Fruit fly (Drosophila melanogaster) whole organism, pupa: ENCODE results near the gene CG6028.
A peak's percentile ranks its signal among the peaks of the same experiment; 100 is the strongest.

Experiments
- CG10348 ChIP-seq: fragments of 200-800 bp; sonication (Bioruptor generic); IDR thresholded peaks from 2 replicates; pipeline ENCODE4 v1.3.6; 2022; ENCODE audit warnings: missing biosample characterization, missing genetic modification characterization
- CG12605 ChIP-seq: fragments of 200-800 bp; sonication (Bioruptor generic); IDR thresholded peaks from 2 replicates; pipeline ENCODE4 v1.3.6; 2022; ENCODE audit warnings: missing biosample characterization, missing genetic modification characterization
- CG13204 ChIP-seq: fragments of 200-800 bp; sonication (Bioruptor generic); optimal IDR thresholded peaks from 2 replicates; lab custom pipeline; 2018; ENCODE audit warnings: missing biosample characterization, mild to moderate bottlenecking, missing genetic modification characterization, moderate library complexity
- CG14655 ChIP-seq: fragments of 200-800 bp; sonication (Bioruptor generic); optimal IDR thresholded peaks from 3 replicates; lab custom pipeline; 2017; ENCODE audit warnings: mild to moderate bottlenecking, missing biosample characterization, missing genetic modification reagents, missing genetic modification characterization
- CG15710 ChIP-seq: fragments of 200-800 bp; sonication (Bioruptor generic); optimal IDR thresholded peaks from 2 replicates; lab custom pipeline; 2018; ENCODE audit warnings: missing biosample characterization, mild to moderate bottlenecking, missing genetic modification characterization, moderate library complexity
- CG17806 ChIP-seq: fragments of 200-800 bp; sonication (Bioruptor generic); optimal IDR thresholded peaks from 2 replicates; lab custom pipeline; 2018; ENCODE audit warnings: missing biosample characterization, mild to moderate bottlenecking, missing genetic modification characterization, moderate library complexity
- CG32121 ChIP-seq: fragments of 200-800 bp; sonication (Bioruptor generic); IDR thresholded peaks from 2 replicates; pipeline ENCODE4 v1.3.6; 2022; ENCODE audit warnings: missing biosample characterization, missing genetic modification characterization
- CG34367 ChIP-seq: fragments of 200-800 bp; sonication (Bioruptor generic); optimal IDR thresholded peaks from 2 replicates; lab custom pipeline; 2018; ENCODE audit warnings: missing biosample characterization, mild to moderate bottlenecking, missing genetic modification characterization
- CG4496 ChIP-seq: fragments of 200-800 bp; sonication (Bioruptor generic); IDR thresholded peaks from 3 replicates; pipeline ENCODE4 v1.3.6; 2022; ENCODE audit warnings: missing biosample characterization, missing genetic modification characterization
- CG8159 ChIP-seq: fragments of 200-800 bp; sonication (Bioruptor generic); optimal IDR thresholded peaks from 3 replicates; lab custom pipeline; 2018; ENCODE audit warnings: missing biosample characterization, mild to moderate bottlenecking, missing genetic modification characterization, moderate library complexity
- CG8301 ChIP-seq: fragments of 200-800 bp; sonication (Bioruptor generic); optimal IDR thresholded peaks from 2 replicates; lab custom pipeline; 2018; ENCODE audit warnings: missing biosample characterization, mild to moderate bottlenecking, missing genetic modification characterization
- CG9948 ChIP-seq: fragments of 200-800 bp; sonication (Bioruptor generic); optimal IDR thresholded peaks from 2 replicates; lab custom pipeline; 2018; ENCODE audit warnings: missing biosample characterization, mild to moderate bottlenecking, missing genetic modification characterization, moderate library complexity
- D1 ChIP-seq: fragments of 200-800 bp; sonication (Bioruptor generic); optimal IDR thresholded peaks from 2 replicates; lab custom pipeline; 2018; ENCODE audit warnings: missing biosample characterization, mild to moderate bottlenecking, missing genetic modification characterization, moderate library complexity
- EcR ChIP-seq: fragments of 200-800 bp; sonication (Bioruptor generic); optimal IDR thresholded peaks from 3 replicates; lab custom pipeline; 2019; ENCODE audit warnings: missing biosample characterization, missing genetic modification characterization, mild to moderate bottlenecking, moderate library complexity, missing genetic modification reagents
- Ets98B ChIP-seq: fragments of 200-800 bp; sonication (Bioruptor generic); IDR thresholded peaks from 2 replicates; pipeline ENCODE4 v1.3.6; 2022; ENCODE audit warnings: missing biosample characterization, missing genetic modification characterization
- Pif1A ChIP-seq: fragments of 200-800 bp; sonication (Bioruptor generic); optimal IDR thresholded peaks from 3 replicates; lab custom pipeline; 2016; ENCODE audit warnings: missing biosample characterization, missing genetic modification characterization
- Pif1B ChIP-seq: fragments of 200-800 bp; sonication (Bioruptor generic); optimal IDR thresholded peaks from 3 replicates; lab custom pipeline; 2016; ENCODE audit warnings: missing biosample characterization, missing genetic modification characterization
- Snoo ChIP-seq: fragments of 200-800 bp; sonication (Bioruptor generic); optimal IDR thresholded peaks from 3 replicates; lab custom pipeline; 2017; ENCODE audit warnings: missing biosample characterization, mild to moderate bottlenecking, missing genetic modification characterization, inconsistent platforms
- fd96Ca ChIP-seq: fragments of 200-800 bp; sonication (Bioruptor generic); IDR thresholded peaks from 3 replicates; pipeline ENCODE4 v1.3.6; 2022; ENCODE audit warnings: missing biosample characterization, missing genetic modification characterization
- gl ChIP-seq: fragments of 200-800 bp; sonication (Bioruptor generic); optimal IDR thresholded peaks from 2 replicates; lab custom pipeline; 2018; ENCODE audit warnings: missing biosample characterization, mild to moderate bottlenecking, missing genetic modification characterization
- rn ChIP-seq: fragments of 200-800 bp; sonication (Bioruptor generic); IDR thresholded peaks from 2 replicates; pipeline ENCODE4 v1.3.6; 2022; ENCODE audit warnings: missing biosample characterization, missing genetic modification characterization

The CG6028 gene

DNA sequence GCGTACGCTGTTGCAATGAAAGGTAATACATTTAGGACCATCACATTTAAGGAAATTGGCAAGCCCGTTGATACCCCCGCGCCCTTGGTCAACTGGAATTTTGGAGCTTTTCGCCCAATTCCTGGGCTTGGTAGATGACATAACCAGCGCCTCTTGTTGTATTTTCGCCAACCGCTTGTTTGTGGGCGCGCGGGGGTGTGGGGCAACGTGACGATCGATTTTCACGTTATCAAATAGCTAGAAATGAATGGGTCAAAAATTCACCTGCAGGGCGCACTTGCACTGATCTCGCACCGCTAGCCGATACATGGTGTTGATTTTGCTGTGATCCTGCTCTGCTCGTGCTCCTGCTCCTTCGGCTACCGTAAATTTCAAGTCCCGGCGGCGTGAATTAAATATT lies 2.7 kb downstream of the CG6028 start:
- TF ChIP-seq CG15710 (tag; lab: Kevin White, UChicago) (no peak), CG4496 (GFP tag; lab: Robert Waterston, UW) (no peak), CG14655 (GFP tag; lab: Kevin White, UChicago) (no peak), fd96Ca (GFP tag; lab: Robert Waterston, UW) (no peak), Snoo (no peak), Pif1B (GFP tag; lab: Kevin White, UChicago) (no peak), rn (no peak), CG17806 (no peak), CG12605 (GFP tag; lab: Robert Waterston, UW) (no peak), CG10348 (GFP tag; lab: Robert Waterston, UW) (no peak), CG32121 (no peak), gl (tag; lab: Kevin White, UChicago) (no peak), CG8159 (tag; lab: Kevin White, UChicago) (no peak), CG13204 (GFP tag; lab: Kevin White, UChicago) (no peak), CG9948 (no peak), CG34367 (tag; lab: Kevin White, UChicago) (no peak), CG8301 (tag; lab: Kevin White, UChicago) (no peak), EcR (GFP tag; lab: Kevin White, UChicago) (no peak)

DNA sequence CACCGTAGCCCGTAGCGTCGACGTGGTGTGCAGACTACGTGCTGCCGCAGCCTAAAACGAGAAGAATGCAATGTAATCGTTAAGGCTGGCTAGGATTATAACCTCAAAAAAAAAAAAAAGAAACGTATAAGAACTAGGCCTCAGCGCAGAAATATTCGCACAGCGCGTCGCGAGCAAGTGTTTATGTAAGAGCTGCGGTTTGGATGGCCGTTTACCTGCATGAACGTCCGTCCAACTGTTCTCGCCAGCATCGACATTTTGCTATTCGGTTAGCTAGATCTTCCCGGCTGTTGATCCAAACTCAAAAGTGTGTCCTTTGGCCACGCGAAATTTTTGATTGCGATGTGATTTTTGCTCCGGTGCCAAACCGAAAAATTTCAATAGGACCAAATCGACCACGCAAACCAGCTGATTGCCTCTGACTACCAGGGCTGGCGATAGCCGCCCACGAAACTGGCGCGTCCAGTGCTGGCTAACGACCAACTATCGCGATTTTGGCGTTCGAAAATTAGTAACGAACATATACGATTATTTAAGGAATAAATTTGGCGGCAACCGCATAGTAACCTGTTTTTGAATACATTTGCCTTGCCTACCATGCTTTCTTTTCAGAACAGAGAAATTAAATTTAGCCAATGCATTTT lies 6.4 kb downstream of the CG6028 start, which contains the start of gene Idh3b:
TSS of gene Idh3b (minus strand) at position 606 of the 644 bp plus-strand sequence.
- TF ChIP-seq Ets98B (GFP tag; lab: Robert Waterston, UW) (no peak; the same call in 1 of the 2 replicates), CG9948 (no peak), gl (tag; lab: Kevin White, UChicago) (no peak), CG13204 (GFP tag; lab: Kevin White, UChicago) (no peak), D1 (tag; lab: Kevin White, UChicago) (no peak), Pif1B (GFP tag; lab: Kevin White, UChicago) (no peak), CG17806 (no peak), CG15710 (tag; lab: Kevin White, UChicago) (peak; percentile 29), Pif1A (GFP tag; lab: Kevin White, UChicago) (no peak), CG32121 (no peak), EcR (GFP tag; lab: Kevin White, UChicago) (no peak), Snoo (peak; percentile 43), CG8159 (tag; lab: Kevin White, UChicago) (no peak), CG10348 (GFP tag; lab: Robert Waterston, UW) (no peak), fd96Ca (GFP tag; lab: Robert Waterston, UW) (no peak), CG4496 (GFP tag; lab: Robert Waterston, UW) (peak; percentile 69), CG12605 (GFP tag; lab: Robert Waterston, UW) (no peak), rn (0 out of 2 replicates have a peak, but pooled peaks have one; percentile 27), CG8301 (tag; lab: Kevin White, UChicago) (no peak), CG14655 (GFP tag; lab: Kevin White, UChicago) (no peak), CG34367 (tag; lab: Kevin White, UChicago) (no peak)

DNA sequence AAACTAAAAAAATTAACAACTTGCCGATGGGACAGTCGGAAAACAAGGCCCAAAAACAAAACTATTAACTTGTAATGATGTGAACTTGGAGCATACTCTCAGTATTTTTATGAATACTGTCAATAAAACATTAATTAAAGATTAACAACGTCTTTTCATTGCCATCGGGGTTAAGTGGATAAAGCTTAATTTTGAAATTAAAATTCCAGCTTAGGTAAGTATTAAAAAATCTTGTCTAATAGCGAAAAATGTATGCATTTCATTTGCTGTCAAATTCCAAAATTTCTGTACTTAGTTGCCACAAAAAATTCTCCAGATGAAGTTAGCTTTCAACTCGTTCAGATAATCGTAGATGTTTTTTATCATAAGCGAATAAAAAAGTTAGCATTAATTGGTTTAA lies 10.9 kb downstream of the CG6028 start, which contains the start of gene Theg:
TSS of gene Theg (plus strand) at position 301 of the 400 bp plus-strand sequence.
- no peak for TF ChIP-seq Ets98B (GFP tag; lab: Robert Waterston, UW)
- TF ChIP-seq CG14655 (GFP tag; lab: Kevin White, UChicago) = no peak
- no peak for TF ChIP-seq fd96Ca (GFP tag; lab: Robert Waterston, UW)
- no peak for TF ChIP-seq CG8301 (tag; lab: Kevin White, UChicago)
- no peak for TF ChIP-seq EcR (GFP tag; lab: Kevin White, UChicago)
- no peak for TF ChIP-seq CG9948
- TF ChIP-seq D1 (tag; lab: Kevin White, UChicago) = no peak
- no peak for TF ChIP-seq Pif1A (GFP tag; lab: Kevin White, UChicago)
- no peak for TF ChIP-seq rn
- TF ChIP-seq gl (tag; lab: Kevin White, UChicago) = no peak
- no peak for TF ChIP-seq CG4496 (GFP tag; lab: Robert Waterston, UW)
- no peak for TF ChIP-seq CG8159 (tag; lab: Kevin White, UChicago)

DNA sequence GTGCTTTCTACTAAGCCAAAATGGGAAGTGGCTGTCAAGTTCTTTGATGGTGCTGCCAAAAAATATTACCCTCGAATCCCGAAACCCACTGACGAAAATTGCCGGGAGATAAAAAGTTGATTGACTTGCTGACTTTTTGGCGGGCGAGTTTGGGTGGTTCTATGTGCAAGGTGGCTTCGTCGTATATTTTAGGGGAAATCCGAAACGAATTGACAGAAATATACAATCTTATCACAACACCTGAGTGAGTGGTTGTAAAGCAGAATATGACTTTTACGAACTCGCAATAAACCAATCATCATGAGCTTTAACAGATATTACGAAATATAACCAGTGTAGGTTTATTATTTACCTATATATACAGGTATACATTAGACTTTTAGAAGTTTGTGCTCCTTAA lies 21.8 kb downstream of the CG6028 start:
- TF ChIP-seq CG4496 (GFP tag; lab: Robert Waterston, UW) (no peak), Pif1B (GFP tag; lab: Kevin White, UChicago) (no peak), CG8301 (tag; lab: Kevin White, UChicago) (no peak), fd96Ca (GFP tag; lab: Robert Waterston, UW) (no peak), CG32121 (no peak)

DNA sequence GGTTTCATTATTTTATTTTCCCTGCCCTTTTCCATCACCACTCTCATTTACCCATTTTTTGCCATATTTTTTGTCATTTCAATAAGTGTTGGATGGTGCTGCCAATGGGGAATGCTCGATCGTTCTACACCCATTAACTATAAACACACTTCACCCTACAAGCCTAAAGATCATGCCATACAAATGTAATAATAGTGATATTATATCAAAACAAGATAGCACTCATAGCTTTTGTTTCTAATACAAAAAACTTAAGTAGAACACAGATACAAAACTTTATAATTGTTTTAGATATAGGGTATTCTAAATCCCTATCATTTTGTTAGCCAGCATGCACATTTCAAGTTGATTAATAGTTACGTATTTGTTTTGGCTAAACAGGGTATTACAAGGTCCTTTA lies 25.7 kb downstream of the CG6028 start:
- TF ChIP-seq Pif1B (GFP tag; lab: Kevin White, UChicago) (no peak), gl (tag; lab: Kevin White, UChicago) (no peak), Ets98B (GFP tag; lab: Robert Waterston, UW) (no peak), D1 (tag; lab: Kevin White, UChicago) (no peak), Pif1A (GFP tag; lab: Kevin White, UChicago) (peak; percentile 5)

DNA sequence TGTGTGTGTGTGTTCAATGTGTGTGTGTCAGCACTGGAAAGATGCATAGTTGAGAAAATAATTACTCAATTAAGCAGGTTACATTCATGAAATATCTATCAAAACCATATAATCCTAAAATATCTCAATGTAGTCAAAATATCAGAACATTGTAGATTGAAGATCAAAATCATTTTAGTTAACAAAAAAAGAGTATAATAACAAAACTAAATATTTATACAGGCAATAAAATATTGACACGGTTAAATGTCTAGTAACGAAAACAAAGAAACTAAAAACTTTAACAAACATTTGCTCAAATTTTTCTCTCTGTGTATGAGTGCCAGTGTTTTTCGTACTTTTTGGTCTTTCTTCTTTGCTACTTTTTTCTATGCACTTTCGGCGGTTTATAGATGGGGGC lies 26.4 kb downstream of the CG6028 start:
- TF ChIP-seq CG17806 (peak; percentile 4), CG15710 (tag; lab: Kevin White, UChicago) (peak; percentile 27), fd96Ca (GFP tag; lab: Robert Waterston, UW) (no peak), CG13204 (GFP tag; lab: Kevin White, UChicago) (no peak), CG10348 (GFP tag; lab: Robert Waterston, UW) (no peak), CG8159 (tag; lab: Kevin White, UChicago) (peak; percentile 55), CG14655 (GFP tag; lab: Kevin White, UChicago) (no peak)
